Worm (Caenorhabditis elegans) whole organism, young adult: ENCODE results near the gene exos-4.2.

ENCODE experiments used
- B0019.2 ChIP-seq: fragments of 200-800 bp; sonication (Bioruptor generic); conservative IDR thresholded peaks from 2 replicates; pipeline ENCODE4 v1.3.6; 2022; ENCODE audit warnings: missing genetic modification reagents, missing genetic modification characterization, missing compliant biosample characterization
- B0035.1 ChIP-seq: sonication (generic microtip); optimal IDR thresholded peaks from 2 replicates; lab custom pipeline; 2016; ENCODE audit warnings: missing genetic modification characterization, mild to moderate bottlenecking, missing compliant biosample characterization, missing genotype, missing genetic modification reagents
- F10E7.11 ChIP-seq: sonication (generic microtip); optimal IDR thresholded peaks from 2 replicates; lab custom pipeline; 2017; ENCODE audit warnings: mild to moderate bottlenecking, missing genetic modification characterization, moderate library complexity, missing compliant biosample characterization
- F33H1.4 ChIP-seq: fragments of 200-800 bp; sonication (Bioruptor generic); IDR thresholded peaks from 2 replicates; pipeline ENCODE4 v1.3.6; 2022; ENCODE audit warnings: missing genetic modification reagents, missing genetic modification characterization, missing compliant biosample characterization
- T07F8.4 ChIP-seq: sonication (generic microtip); optimal IDR thresholded peaks from 2 replicates; lab custom pipeline; 2016; ENCODE audit warnings: mild to moderate bottlenecking, missing genetic modification characterization, moderate library complexity, missing compliant biosample characterization
- T26A5.8 ChIP-seq: sonication (generic microtip); optimal IDR thresholded peaks from 2 replicates; lab custom pipeline; 2016; ENCODE audit warnings: missing genetic modification characterization, missing compliant biosample characterization
- Y67H2A.10 ChIP-seq: fragments of 200-800 bp; sonication (Bioruptor generic); conservative IDR thresholded peaks from 2 replicates; pipeline ENCODE4 v1.3.6; 2022; ENCODE audit warnings: missing genetic modification reagents, missing genetic modification characterization, missing compliant biosample characterization
- akir-1 ChIP-seq: fragments of 200-800 bp; sonication (Bioruptor generic); optimal IDR thresholded peaks from 2 replicates; lab custom pipeline; 2018; ENCODE audit warnings: mild to moderate bottlenecking, missing genetic modification characterization, moderate library complexity, missing compliant biosample characterization
- aptf-2 ChIP-seq: fragments of 200-800 bp; sonication (Bioruptor generic); conservative IDR thresholded peaks from 2 replicates; pipeline ENCODE4 v1.3.6; 2022; ENCODE audit warnings: missing genetic modification reagents, missing genetic modification characterization, missing compliant biosample characterization
- attf-3 ChIP-seq: fragments of 200-800 bp; sonication (Bioruptor generic); conservative IDR thresholded peaks from 2 replicates; pipeline ENCODE4 v1.3.6; 2022; ENCODE audit warnings: missing genetic modification reagents, missing genetic modification characterization, missing compliant biosample characterization
- attf-5 ChIP-seq: fragments of 200-800 bp; sonication (Bioruptor generic); optimal IDR thresholded peaks from 2 replicates; lab custom pipeline; 2018; ENCODE audit warnings: mild to moderate bottlenecking, missing genetic modification characterization, missing compliant biosample characterization
- attf-6 ChIP-seq: fragments of 200-800 bp; sonication (Bioruptor generic); IDR thresholded peaks from 2 replicates; pipeline ENCODE4 v1.3.6; 2022; ENCODE audit warnings: missing genetic modification reagents, missing genetic modification characterization, missing compliant biosample characterization
- bed-2 ChIP-seq: fragments of 200-800 bp; sonication (Bioruptor generic); IDR thresholded peaks from 2 replicates; pipeline ENCODE4 v1.3.6; 2022; ENCODE audit warnings: missing genetic modification reagents, missing genetic modification characterization, missing compliant biosample characterization
- cebp-1 ChIP-seq, 2 experiments: fragments of 200-800 bp in 1 of 2; sonication (Bioruptor generic) in 1 of 2; sonication (generic microtip) in 1 of 2; IDR thresholded peaks in 1 of 2; optimal IDR thresholded peaks in 1 of 2; 2 replicates each; pipeline versions ENCODE4 v1.3.6 to Lab custom; 2017 to 2022; ENCODE audit warnings: missing compliant biosample characterization in 2 of 2, missing genetic modification characterization in 2 of 2, mild to moderate bottlenecking in 1 of 2, missing genetic modification reagents in 1 of 2, moderate library complexity in 1 of 2
- cebp-2 ChIP-seq: fragments of 200-800 bp; sonication (Bioruptor generic); IDR thresholded peaks from 2 replicates; pipeline ENCODE4 v1.3.6; 2022; ENCODE audit warnings: missing genetic modification characterization, missing compliant biosample characterization
- ceh-100 ChIP-seq: fragments of 200-800 bp; sonication (Bioruptor generic); IDR thresholded peaks from 2 replicates; pipeline ENCODE4 v1.3.6; 2022; ENCODE audit warnings: missing genetic modification reagents, missing genetic modification characterization, missing compliant biosample characterization
- ceh-58 ChIP-seq: fragments of 200-800 bp; sonication (Bioruptor generic); IDR thresholded peaks from 2 replicates; pipeline ENCODE4 v1.3.6; 2022; ENCODE audit warnings: missing genetic modification characterization, missing compliant biosample characterization
- dpl-1 ChIP-seq: fragments of 150-350 bp; optimal IDR thresholded peaks from 2 replicates; lab custom pipeline; 2014; ENCODE audit warnings: missing biosample characterization, missing genetic modification reagents, missing genetic modification characterization
- efl-1 ChIP-seq: fragments of 150-350 bp; optimal IDR thresholded peaks from 2 replicates; lab custom pipeline; 2014; ENCODE audit warnings: missing biosample characterization, missing genetic modification reagents, missing genetic modification characterization
- ets-4 ChIP-seq: fragments of 200-800 bp; sonication (Bioruptor generic); optimal IDR thresholded peaks from 2 replicates; lab custom pipeline; 2018; ENCODE audit warnings: mild to moderate bottlenecking, missing genetic modification characterization, missing compliant biosample characterization
- fkh-3 ChIP-seq: sonication (generic microtip); optimal IDR thresholded peaks from 2 replicates; lab custom pipeline; 2016; ENCODE audit warnings: mild to moderate bottlenecking, missing genetic modification characterization, missing compliant biosample characterization
- him-1 ChIP-seq: sonication (generic microtip); optimal IDR thresholded peaks from 2 replicates; lab custom pipeline; 2016; ENCODE audit warnings: missing genotype, missing genetic modification reagents, missing genetic modification characterization, missing compliant biosample characterization
- hlh-12 ChIP-seq: sonication (generic microtip); optimal IDR thresholded peaks from 2 replicates; lab custom pipeline; 2016; ENCODE audit warnings: missing genetic modification characterization, missing compliant biosample characterization
- hlh-26 ChIP-seq: fragments of 200-800 bp; sonication (Bioruptor generic); conservative IDR thresholded peaks from 2 replicates; pipeline ENCODE4 v1.3.6; 2022; ENCODE audit warnings: missing genetic modification reagents, missing genetic modification characterization, missing compliant biosample characterization
- hmg-1.2 ChIP-seq: fragments of 200-800 bp; sonication (Bioruptor generic); IDR thresholded peaks from 2 replicates; pipeline ENCODE4 v1.3.6; 2022; ENCODE audit warnings: missing genetic modification reagents, missing genetic modification characterization, missing compliant biosample characterization
- hrde-1 ChIP-seq: sonication (generic microtip); optimal IDR thresholded peaks from 2 replicates; lab custom pipeline; 2016; ENCODE audit warnings: missing genetic modification characterization, mild to moderate bottlenecking, missing compliant biosample characterization, moderate library complexity, missing genotype, missing genetic modification reagents, borderline replicate concordance
- lag-1 ChIP-seq: fragments of 200-800 bp; sonication (Bioruptor generic); IDR thresholded peaks from 2 replicates; pipeline ENCODE4 v1.3.6; 2022; ENCODE audit warnings: missing genetic modification reagents, missing genetic modification characterization, missing compliant biosample characterization
- lin-26 ChIP-seq: fragments of 200-800 bp; sonication (Bioruptor generic); IDR thresholded peaks from 2 replicates; pipeline ENCODE4 v1.3.6; 2022; ENCODE audit warnings: missing genetic modification reagents, missing genetic modification characterization, missing compliant biosample characterization
- lin-54 ChIP-seq: fragments of 200-800 bp; sonication (Bioruptor generic); optimal IDR thresholded peaks from 2 replicates; lab custom pipeline; 2018; ENCODE audit warnings: mild to moderate bottlenecking, missing genetic modification characterization, missing compliant biosample characterization
- lsl-1 ChIP-seq: fragments of 200-800 bp; sonication (Bioruptor generic); optimal IDR thresholded peaks from 2 replicates; lab custom pipeline; 2018; ENCODE audit warnings: mild to moderate bottlenecking, missing genetic modification characterization, moderate library complexity, missing compliant biosample characterization
- lsy-27 ChIP-seq: sonication (generic microtip); optimal IDR thresholded peaks from 2 replicates; lab custom pipeline; 2017; ENCODE audit warnings: missing genetic modification characterization, mild to moderate bottlenecking, missing compliant biosample characterization, antibody characterized with exemption, missing genotype, borderline replicate concordance; ENCODE audit not compliant: insufficient read depth
- madf-3 ChIP-seq: fragments of 200-800 bp; sonication (Bioruptor generic); IDR thresholded peaks from 2 replicates; pipeline ENCODE4 v1.3.6; 2022; ENCODE audit warnings: missing genetic modification reagents, missing genetic modification characterization, missing compliant biosample characterization
- madf-6 ChIP-seq: fragments of 200-800 bp; sonication (Bioruptor generic); IDR thresholded peaks from 2 replicates; pipeline ENCODE4 v1.3.6; 2022; ENCODE audit warnings: missing genetic modification reagents, missing genetic modification characterization, missing compliant biosample characterization
- mel-28 ChIP-seq: sonication (generic microtip); optimal IDR thresholded peaks from 2 replicates; lab custom pipeline; 2016; ENCODE audit warnings: borderline replicate concordance, mild to moderate bottlenecking, missing genetic modification characterization, missing compliant biosample characterization
- mxl-1 ChIP-seq: sonication (generic microtip); optimal IDR thresholded peaks from 2 replicates; lab custom pipeline; 2016; ENCODE audit warnings: missing genetic modification characterization, missing compliant biosample characterization
- nfya-1 ChIP-seq: sonication (generic microtip); optimal IDR thresholded peaks from 2 replicates; lab custom pipeline; 2017; ENCODE audit warnings: antibody characterized with exemption, missing compliant biosample characterization, missing genetic modification characterization, borderline replicate concordance; ENCODE audit not compliant: insufficient read depth
- nhr-120 ChIP-seq: fragments of 200-800 bp; sonication (Bioruptor generic); IDR thresholded peaks from 2 replicates; pipeline ENCODE4 v1.3.6; 2022; ENCODE audit warnings: missing genetic modification characterization, missing compliant biosample characterization
- nhr-179 ChIP-seq: sonication (generic microtip); optimal IDR thresholded peaks from 2 replicates; lab custom pipeline; 2016; ENCODE audit warnings: mild to moderate bottlenecking, missing genetic modification characterization, missing compliant biosample characterization
- nhr-27 ChIP-seq: fragments of 200-800 bp; sonication (Bioruptor generic); optimal IDR thresholded peaks from 2 replicates; lab custom pipeline; 2018; ENCODE audit warnings: mild to moderate bottlenecking, missing genetic modification characterization, moderate library complexity, missing compliant biosample characterization
- nhr-80 ChIP-seq: sonication (generic microtip); optimal IDR thresholded peaks from 2 replicates; lab custom pipeline; 2016; ENCODE audit warnings: missing genetic modification characterization, missing compliant biosample characterization
- snpc-3.4 ChIP-seq: sonication (generic microtip); optimal IDR thresholded peaks from 2 replicates; lab custom pipeline; 2017; ENCODE audit warnings: missing genetic modification characterization, mild to moderate bottlenecking, missing compliant biosample characterization, antibody characterized with exemption, moderate library complexity, missing genotype, missing genetic modification reagents
- somi-1 ChIP-seq: fragments of 200-800 bp; sonication (Bioruptor generic); optimal IDR thresholded peaks from 2 replicates; lab custom pipeline; 2018; ENCODE audit warnings: mild to moderate bottlenecking, missing genetic modification characterization, missing compliant biosample characterization
- tbp1 ChIP-seq: fragments of 200-800 bp; sonication (Bioruptor generic); optimal IDR thresholded peaks from 2 replicates; lab custom pipeline; 2018; ENCODE audit warnings: mild to moderate bottlenecking, missing genetic modification characterization, missing compliant biosample characterization
- tlf-1 ChIP-seq: fragments of 200-800 bp; sonication (Bioruptor generic); optimal IDR thresholded peaks from 2 replicates; lab custom pipeline; 2018; ENCODE audit warnings: mild to moderate bottlenecking, missing genetic modification characterization, missing compliant biosample characterization
- unc-62 ChIP-seq: fragments of 150-350 bp; optimal IDR thresholded peaks from 2 replicates; lab custom pipeline; 2014; ENCODE audit warnings: missing biosample characterization, missing genetic modification reagents, missing genetic modification characterization
- zim-3 ChIP-seq: sonication (generic microtip); optimal IDR thresholded peaks from 2 replicates; lab custom pipeline; 2017; ENCODE audit warnings: mild to moderate bottlenecking, missing genetic modification characterization, moderate library complexity, missing compliant biosample characterization
- ztf-25 ChIP-seq: fragments of 200-800 bp; sonication (Bioruptor generic); IDR thresholded peaks from 2 replicates; pipeline ENCODE4 v1.3.6; 2022; ENCODE audit warnings: missing genetic modification reagents, missing genetic modification characterization, missing compliant biosample characterization

Gene exos-4.2

ce11 chrIII:835713-836278 lies 24.2 kb upstream of the exos-4.2 start (continued):
- TF ChIP-seq attf-6 (GFP tag; lab: Robert Waterston, UW) (peak; percentile 68; the same call in 1 of the 2 replicates), lsl-1 (GFP tag; lab: Kevin White, UChicago) (peak; percentile 23), nfya-1 (no peak), B0019.2 (GFP tag; lab: Robert Waterston, UW) (0 out of 2 replicates have a peak, but pooled peaks have one; percentile 36), aptf-2 (GFP tag; lab: Robert Waterston, UW) (peak; percentile 74), dpl-1 (GFP tag; lab: Kevin White, UChicago) (no peak), F33H1.4 (GFP tag; lab: Robert Waterston, UW) (peak; percentile 56), B0035.1 (peak; percentile 87), fkh-3 (tag; lab: Kevin White, UChicago) (peak; percentile 99), ets-4 (GFP tag; lab: Kevin White, UChicago) (peak; percentile 84), hlh-26 (GFP tag; lab: Robert Waterston, UW) (no peak), lag-1 (0 out of 2 replicates have a peak, but pooled peaks have one; percentile 78), ceh-100 (peak; percentile 81), attf-5 (GFP tag; lab: Kevin White, UChicago) (peak; percentile 86), zim-3 (peak; percentile 100), bed-2 (GFP tag; lab: Robert Waterston, UW) (no peak), him-1 (tag; lab: Kevin White, UChicago) (no peak), snpc-3.4 (tag; lab: Kevin White, UChicago) (no peak), F10E7.11 (tag; lab: Kevin White, UChicago) (peak; percentile 98), nhr-120 (GFP tag; lab: Robert Waterston, UW) (peak; percentile 92; the same call in 1 of the 2 replicates), lin-54 (peak; percentile 70), hrde-1 (tag; lab: Kevin White, UChicago) (no peak), somi-1 (GFP tag; lab: Kevin White, UChicago) (peak; percentile 86), T07F8.4 (tag; lab: Kevin White, UChicago) (no peak), nhr-80 (peak; percentile 31), tbp1 (GFP tag; lab: Kevin White, UChicago) (peak; percentile 74), mel-28 (peak; percentile 90), madf-6 (peak; percentile 79), hmg-1.2 (GFP tag; lab: Robert Waterston, UW) (peak; percentile 74), ztf-25 (GFP tag; lab: Robert Waterston, UW) (peak; percentile 92), mxl-1 (tag; lab: Kevin White, UChicago) (no peak), ceh-58 (GFP tag; lab: Robert Waterston, UW) (peak; percentile 88; the same call in 1 of the 2 replicates), hlh-12 (tag; lab: Kevin White, UChicago) (no peak), attf-3 (GFP tag; lab: Robert Waterston, UW) (peak; percentile 69), cebp-1 (GFP tag; IDR thresholded peaks at IDR 0.05; lab: Robert Waterston, UW) (peak; percentile 83), cebp-1 (tag; optimal IDR thresholded peaks at IDR 0.05; lab: Kevin White, UChicago) (peak; percentile 93), nhr-27 (peak; percentile 98), nhr-179 (peak; percentile 45), cebp-2 (peak; percentile 86), T26A5.8 (tag; lab: Kevin White, UChicago) (peak; percentile 97), lsy-27 (tag; lab: Kevin White, UChicago) (no peak), Y67H2A.10 (peak; percentile 86), tlf-1 (GFP tag; lab: Kevin White, UChicago) (peak; percentile 92), unc-62 (GFP tag; lab: Kevin White, UChicago) (no peak), efl-1 (GFP tag; lab: Kevin White, UChicago) (no peak), akir-1 (GFP tag; lab: Kevin White, UChicago) (peak; percentile 42), madf-3 (GFP tag; lab: Robert Waterston, UW) (peak; percentile 94), lin-26 (GFP tag; lab: Robert Waterston, UW) (peak; percentile 97)
